Worm (Caenorhabditis elegans) whole organism, late embryonic: Measurements from ENCODE around the gene F26H11.4.

ENCODE experiments used
- pag-3 ChIP-seq: sonication (generic microtip); optimal IDR thresholded peaks from 2 replicates; lab custom pipeline; 2016; ENCODE audit warnings: missing compliant biosample characterization, missing genetic modification characterization, borderline replicate concordance
- pha-4 ChIP-seq: fragments of 150-350 bp; optimal IDR thresholded peaks from 2 replicates; lab custom pipeline; 2018; ENCODE audit warnings: missing biosample characterization, missing genetic modification reagents, missing genetic modification characterization
- pros-1 ChIP-seq: fragments of 150-350 bp; optimal IDR thresholded peaks from 2 replicates; lab custom pipeline; 2014; ENCODE audit warnings: missing biosample characterization, missing genetic modification reagents, missing genetic modification characterization

DNA sequence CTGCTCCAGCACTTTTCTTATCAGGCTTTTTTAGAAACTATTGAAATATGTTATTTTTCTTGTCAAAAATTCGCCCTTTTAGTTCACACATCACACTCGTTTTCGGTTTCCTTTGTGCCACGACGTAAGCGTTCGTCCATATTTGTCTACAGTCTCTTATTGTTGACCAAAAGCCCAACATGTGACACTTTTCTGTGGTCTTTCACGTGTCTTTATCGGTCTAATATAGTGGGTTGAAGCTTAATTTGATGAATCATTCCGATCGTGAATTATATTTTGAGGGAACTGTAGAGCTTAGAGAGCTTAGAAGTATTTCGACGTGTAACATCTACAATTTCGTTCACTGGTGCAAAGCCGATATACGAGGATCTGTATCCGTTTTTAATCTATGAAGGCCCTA is 4.1 kb upstream of the F26H11.4 start:
- no peak for TF ChIP-seq pha-4 (tag; lab: Kevin White, UChicago)
- TF ChIP-seq pag-3, result no peak
- no peak for TF ChIP-seq pros-1 (tag; lab: Kevin White, UChicago)
